Fruit fly (Drosophila melanogaster): ENCODE results near the gene CG13807.

DNA sequence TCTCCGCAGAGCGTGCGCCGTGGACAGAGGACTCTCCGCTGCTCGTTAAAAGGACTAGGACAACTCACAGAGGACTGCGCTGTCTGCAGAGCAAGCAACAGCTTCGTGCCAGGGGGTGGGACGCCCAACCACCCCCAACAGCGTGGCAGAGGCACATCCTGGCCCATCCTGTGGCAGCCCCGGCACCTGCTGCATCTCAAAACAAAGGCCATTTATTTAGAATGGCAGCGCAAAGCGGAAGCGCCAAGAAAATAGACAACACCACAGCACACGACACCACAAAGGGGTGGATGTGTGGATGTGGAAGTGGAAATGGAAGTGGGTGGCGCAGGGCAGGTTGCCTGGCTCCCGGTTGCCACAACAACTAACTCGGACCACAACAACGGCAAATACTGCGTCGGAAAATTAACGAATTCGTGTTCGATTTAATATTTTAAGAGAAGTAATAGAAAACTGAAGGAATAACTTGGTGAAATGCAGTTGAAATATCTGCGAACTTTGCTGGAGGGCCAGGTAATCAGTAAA lies 33.5 kb upstream of the CG13807 start, which contains the start of gene Oseg2:
- TF ChIP-seq CG17385 (GFP tag; optimal IDR thresholded peaks at IDR 0.05) (no peak), twi (tag; optimal IDR thresholded peaks at IDR 0.05) (no peak), HHEX (GFP tag; optimal IDR thresholded peaks at IDR 0.05) (no peak), aop (GFP tag; IDR thresholded peaks at IDR 0.05) (no peak), CG4854 (GFP tag; optimal IDR thresholded peaks at IDR 0.05) (no peak), CG8359 (GFP tag; optimal IDR thresholded peaks at IDR 0.05; ENCODE audit: borderline replicate concordance) (no peak), CG42726 (GFP tag; IDR thresholded peaks at IDR 0.05; ENCODE audit: partially characterized antibody) (no peak)

All from whole organism, embryonic.